Fruit fly (Drosophila melanogaster): ENCODE results near the gene ckd.
A peak's percentile ranks its signal among the peaks of the same experiment; 100 is the strongest.

The ckd gene

DNA sequence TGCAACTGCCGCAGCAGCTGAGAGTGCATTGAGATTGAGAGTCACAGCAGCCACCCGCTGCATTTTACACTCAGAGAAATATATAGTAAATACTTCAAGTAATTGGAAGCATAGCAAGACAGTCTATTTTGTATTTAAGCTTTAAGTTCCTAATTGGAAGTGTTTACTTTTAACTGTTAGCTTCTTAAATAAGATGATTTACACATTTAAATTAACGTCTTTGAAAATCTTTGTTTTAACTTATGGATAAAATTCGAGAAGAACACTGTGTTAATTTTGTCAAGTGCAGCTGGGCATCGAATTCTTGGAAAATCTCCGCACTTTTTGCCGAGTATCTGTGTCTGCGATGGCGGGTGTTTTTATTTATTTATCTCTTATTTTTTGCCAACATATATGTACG lies 2.0 kb downstream of the ckd start:
- TF ChIP-seq Gug (GFP tag; IDR thresholded peaks at IDR 0.05): peak; percentile 82
- TF ChIP-seq Sox102F (GFP tag; optimal IDR thresholded peaks at IDR 0.05): peak; percentile 83
- TF ChIP-seq spab (GFP tag; optimal IDR thresholded peaks at IDR 0.05): peak; percentile 93
- peak; percentile 94 for TF ChIP-seq CG3032 (tag; optimal IDR thresholded peaks at IDR 0.05)
- peak; percentile 98 for TF ChIP-seq Eip78C (GFP tag)
- peak; percentile 62 for TF ChIP-seq CG4318 (GFP tag; optimal IDR thresholded peaks at IDR 0.05)
- peak; percentile 90 for TF ChIP-seq fd59A (GFP tag; optimal IDR thresholded peaks at IDR 0.05)
- TF ChIP-seq CG10631 (GFP tag; optimal IDR thresholded peaks at IDR 0.05): peak; percentile 91
- TF ChIP-seq CG8319 (GFP tag; optimal IDR thresholded peaks at IDR 0.05): peak; percentile 81
- TF ChIP-seq CG6163 (GFP tag; IDR thresholded peaks at IDR 0.05): peak; percentile 78
- TF ChIP-seq cyc (GFP tag; optimal IDR thresholded peaks at IDR 0.05): peak; percentile 81
- TF ChIP-seq Eip93F (GFP tag; optimal IDR thresholded peaks at IDR 0.05): peak; percentile 35
- peak; percentile 57 for TF ChIP-seq dac (GFP tag; optimal IDR thresholded peaks at IDR 0.05)
- TF ChIP-seq Ets96B (tag; optimal IDR thresholded peaks at IDR 0.05): peak; percentile 91
- TF ChIP-seq CG8632 (GFP tag; optimal IDR thresholded peaks at IDR 0.05): peak; percentile 84
- peak; percentile 76 for TF ChIP-seq Lpt (GFP tag; optimal IDR thresholded peaks at IDR 0.05)
- TF ChIP-seq CG9139 (GFP tag; optimal IDR thresholded peaks at IDR 0.05): peak; percentile 90
- peak; percentile 79 to 89 for TF ChIP-seq salr (GFP tag; optimal IDR thresholded peaks at IDR 0.05)
- peak; percentile 61 for TF ChIP-seq Sox15 (GFP tag; optimal IDR thresholded peaks at IDR 0.05)
- peak; percentile 65 for TF ChIP-seq CG11902 (GFP tag; optimal IDR thresholded peaks at IDR 0.05)
- TF ChIP-seq ss (GFP tag; optimal IDR thresholded peaks at IDR 0.05): peak; percentile 93 to 94
- peak; percentile 71 for TF ChIP-seq CG16779 (tag; optimal IDR thresholded peaks at IDR 0.05)
- peak; percentile 90 for TF ChIP-seq esn (GFP tag; optimal IDR thresholded peaks at IDR 0.05)
- no peak for TF ChIP-seq Hr38 (GFP tag; optimal IDR thresholded peaks at IDR 0.05)
- peak; percentile 80 for TF ChIP-seq CG7368 (GFP tag; optimal IDR thresholded peaks at IDR 0.05)
- TF ChIP-seq eg (GFP tag; IDR thresholded peaks at IDR 0.05): peak; percentile 95
- TF ChIP-seq CG34406 (GFP tag; optimal IDR thresholded peaks at IDR 0.05): peak; percentile 85
- TF ChIP-seq vri (GFP tag; optimal IDR thresholded peaks at IDR 0.05): peak; percentile 57
- TF ChIP-seq Ets21C (GFP tag; optimal IDR thresholded peaks at IDR 0.05): peak; percentile 73
- TF ChIP-seq lz (GFP tag; optimal IDR thresholded peaks at IDR 0.05): peak; percentile 85
- peak; percentile 83 for TF ChIP-seq Smox (GFP tag; optimal IDR thresholded peaks at IDR 0.05)
- no peak; the same call in none of the 2 replicates for TF ChIP-seq CG11294 (GFP tag; IDR thresholded peaks at IDR 0.05)
- peak; percentile 86 for TF ChIP-seq Sox14 (GFP tag; optimal IDR thresholded peaks at IDR 0.05)
- peak; percentile 83 for TF ChIP-seq Hr39 (GFP tag; optimal IDR thresholded peaks at IDR 0.05)
- no peak for TF ChIP-seq fkh (GFP tag; optimal IDR thresholded peaks at IDR 0.05)
- TF ChIP-seq CG31627 (GFP tag; optimal IDR thresholded peaks at IDR 0.05): peak; percentile 82
- TF ChIP-seq Eip75B (GFP tag; optimal IDR thresholded peaks at IDR 0.05): peak; percentile 90
- peak; percentile 82 for TF ChIP-seq Met (GFP tag; optimal IDR thresholded peaks at IDR 0.05)
- peak; percentile 67 for TF ChIP-seq CG6854 (GFP tag; optimal IDR thresholded peaks at IDR 0.05)
- TF ChIP-seq Hr4 (GFP tag; optimal IDR thresholded peaks at IDR 0.05): peak; percentile 86
- peak; percentile 76 for TF ChIP-seq CG11762 (GFP tag; optimal IDR thresholded peaks at IDR 0.05; ENCODE audit: insufficient read depth)
- TF ChIP-seq fd85E (GFP tag; optimal IDR thresholded peaks at IDR 0.05): peak; percentile 50
- TF ChIP-seq achi (GFP tag; optimal IDR thresholded peaks at IDR 0.05): peak; percentile 85
- TF ChIP-seq OdsH (GFP tag; optimal IDR thresholded peaks at IDR 0.05): peak; percentile 85
- TF ChIP-seq pdm3 (GFP tag; optimal IDR thresholded peaks at IDR 0.05): peak; percentile 88
- TF ChIP-seq Blimp-1 (GFP tag; optimal IDR thresholded peaks at IDR 0.05): peak; percentile 72
- peak; percentile 89 for TF ChIP-seq CG15336 (GFP tag; IDR thresholded peaks at IDR 0.05)
- TF ChIP-seq CG8119 (GFP tag; IDR thresholded peaks at IDR 0.05): peak; percentile 91
- peak; percentile 93 for TF ChIP-seq CG6808 (GFP tag; optimal IDR thresholded peaks at IDR 0.05)
- peak; percentile 82 for TF ChIP-seq CG32006 (GFP tag; optimal IDR thresholded peaks at IDR 0.05)
- peak; percentile 92 for TF ChIP-seq CG10669 (GFP tag; optimal IDR thresholded peaks at IDR 0.05)
- peak; percentile 89 for TF ChIP-seq net (GFP tag; optimal IDR thresholded peaks at IDR 0.05)
